Worm (Caenorhabditis elegans): ENCODE data around the gene hse-5.

DNA sequence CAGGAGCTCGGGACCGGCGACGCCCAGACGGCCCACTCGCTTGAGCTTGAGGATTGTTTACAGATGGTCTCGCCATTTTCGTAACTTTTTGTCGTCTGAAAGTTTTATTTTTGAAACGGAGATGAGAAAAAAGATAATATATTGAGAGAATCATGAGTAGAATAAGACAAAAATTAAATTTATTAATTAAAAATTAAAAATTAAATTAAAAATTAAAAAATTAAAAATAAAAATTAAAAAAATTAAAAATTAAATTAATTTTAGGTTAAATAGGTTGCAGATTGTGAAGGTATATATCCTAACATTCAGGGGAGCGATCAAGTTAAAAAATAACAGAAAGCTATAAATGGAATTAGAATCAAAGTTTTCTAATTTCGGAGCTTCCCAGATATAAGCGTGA, 34.6 kb downstream of the hse-5 start, which contains the start of gene B0284.3:
- TF ChIP-seq unc-62 (GFP tag; optimal IDR thresholded peaks at IDR 0.05), result no peak
- no peak for TF ChIP-seq ceh-27 (GFP tag; optimal IDR thresholded peaks at IDR 0.05)
